Worm (Caenorhabditis elegans) whole organism, L4 larva: Measurements from ENCODE around the gene lin-36.

Experiments used
- F10B5.3 ChIP-seq: sonication (generic microtip); optimal IDR thresholded peaks from 2 replicates; lab custom pipeline; 2016; ENCODE audit warnings: mild to moderate bottlenecking, missing genetic modification characterization, missing compliant biosample characterization
- F26F4.8 ChIP-seq: fragments of 200-800 bp; sonication (Bioruptor generic); conservative IDR thresholded peaks from 2 replicates; pipeline ENCODE4 v1.3.6; 2022; ENCODE audit warnings: missing genetic modification characterization, missing compliant biosample characterization
- F44E2.7 ChIP-seq: fragments of 200-800 bp; sonication (Bioruptor generic); IDR thresholded peaks from 2 replicates; pipeline ENCODE4 v2.1.2; 2022; ENCODE audit warnings: missing genetic modification characterization, missing compliant biosample characterization
- F49E8.2 ChIP-seq: sonication (generic microtip); optimal IDR thresholded peaks from 2 replicates; lab custom pipeline; 2016; ENCODE audit warnings: missing compliant biosample characterization, mild to moderate bottlenecking, missing genetic modification characterization, borderline replicate concordance
- Y48G9A.11 ChIP-seq: fragments of 200-800 bp; sonication (Bioruptor generic); IDR thresholded peaks from 2 replicates; pipeline ENCODE4 v1.3.6; 2022; ENCODE audit warnings: missing genetic modification reagents, missing genetic modification characterization, missing compliant biosample characterization
- Y5F2A.4 ChIP-seq: fragments of 200-800 bp; sonication (Bioruptor generic); optimal IDR thresholded peaks from 2 replicates; lab custom pipeline; 2018; ENCODE audit warnings: mild to moderate bottlenecking, missing genetic modification characterization, missing compliant biosample characterization
- Y75B8A.6 ChIP-seq: fragments of 200-800 bp; sonication (Bioruptor generic); IDR thresholded peaks from 2 replicates; pipeline ENCODE4 v1.3.6; 2022; ENCODE audit warnings: missing genetic modification reagents, missing genetic modification characterization, missing compliant biosample characterization
- ZK546.5 ChIP-seq, 2 experiments: sonication (generic microtip); optimal IDR thresholded peaks; 2 replicates each; lab custom pipeline; 2017; ENCODE audit warnings: missing biosample characterization in 2 of 2, missing genetic modification characterization in 2 of 2
- aha-1 ChIP-seq: fragments of 150-350 bp; peaks from one replicate; lab custom pipeline; 2014; ENCODE audit warnings: missing biosample characterization, missing genetic modification characterization
- arid-1 ChIP-seq: fragments of 200-800 bp; sonication (Bioruptor generic); conservative IDR thresholded peaks from 2 replicates; pipeline ENCODE4 v1.3.6; 2022; ENCODE audit warnings: missing genetic modification reagents, missing genetic modification characterization, missing compliant biosample characterization
- attf-4 ChIP-seq: sonication (generic microtip); optimal IDR thresholded peaks from 3 replicates; lab custom pipeline; 2017; ENCODE audit warnings: missing biosample characterization, missing genetic modification characterization
- ceh-62 ChIP-seq: sonication (generic microtip); optimal IDR thresholded peaks from 2 replicates; lab custom pipeline; 2017; ENCODE audit warnings: missing biosample characterization, missing genetic modification characterization
- ceh-82 ChIP-seq: sonication (generic microtip); optimal IDR thresholded peaks from 2 replicates; lab custom pipeline; 2017; ENCODE audit warnings: missing biosample characterization, missing genetic modification characterization
- ctbp-1 ChIP-seq: fragments of 200-800 bp; sonication (Bioruptor generic); IDR thresholded peaks from 2 replicates; pipeline ENCODE4 v1.3.6; 2022; ENCODE audit warnings: missing genetic modification reagents, missing genetic modification characterization, missing compliant biosample characterization
- daf-16 ChIP-seq, 3 experiments: sonication (generic microtip); optimal IDR thresholded peaks; 2 replicates each; lab custom pipeline; 2016 to 2017; ENCODE audit warnings: missing genetic modification characterization in 3 of 3, missing genetic modification reagents in 3 of 3, mild to moderate bottlenecking in 2 of 3, missing compliant biosample characterization in 2 of 3, missing biosample characterization in 1 of 3, moderate library complexity in 1 of 3
- daf-19 ChIP-seq: fragments of 200-800 bp; sonication (Bioruptor generic); conservative IDR thresholded peaks from 2 replicates; pipeline ENCODE4 v1.3.6; 2022; ENCODE audit warnings: missing genetic modification characterization, missing compliant biosample characterization
- dmd-6 ChIP-seq: fragments of 200-800 bp; sonication (Bioruptor generic); IDR thresholded peaks from 2 replicates; pipeline ENCODE4 v1.3.6; 2022; ENCODE audit warnings: missing genetic modification reagents, missing genetic modification characterization, missing compliant biosample characterization
- dmd-8 ChIP-seq: fragments of 200-800 bp; sonication (Bioruptor generic); IDR thresholded peaks from 2 replicates; pipeline ENCODE4 v1.3.6; 2022; ENCODE audit warnings: missing genetic modification characterization, missing compliant biosample characterization
- dmd-9 ChIP-seq: fragments of 200-800 bp; sonication (Bioruptor generic); IDR thresholded peaks from 2 replicates; pipeline ENCODE4 v1.3.6; 2022; ENCODE audit warnings: missing genetic modification reagents, missing genetic modification characterization, missing compliant biosample characterization
- duxl-1 ChIP-seq: sonication (generic microtip); optimal IDR thresholded peaks from 2 replicates; lab custom pipeline; 2016; ENCODE audit warnings: mild to moderate bottlenecking, missing genetic modification characterization, moderate library complexity, missing compliant biosample characterization; ENCODE audit not compliant: poor library complexity
- fkh-10 ChIP-seq: fragments of 150-350 bp; optimal IDR thresholded peaks from 2 replicates; lab custom pipeline; 2014; ENCODE audit warnings: missing biosample characterization, missing genetic modification reagents, missing genetic modification characterization
- hif-1 ChIP-seq, 2 experiments: sonication (generic microtip); optimal IDR thresholded peaks; 2 replicates each; lab custom pipeline; 2016 to 2017; ENCODE audit warnings: missing compliant biosample characterization in 2 of 2, missing genetic modification characterization in 2 of 2, missing genetic modification reagents in 2 of 2, missing genotype in 2 of 2, mild to moderate bottlenecking in 1 of 2
- hlh-11 ChIP-seq: fragments of 200-800 bp; sonication (Bioruptor generic); optimal IDR thresholded peaks from 2 replicates; lab custom pipeline; 2018; ENCODE audit warnings: mild to moderate bottlenecking, missing genetic modification characterization, missing compliant biosample characterization
- hlh-30 ChIP-seq: sonication (generic microtip); optimal IDR thresholded peaks from 2 replicates; lab custom pipeline; 2017; ENCODE audit warnings: antibody characterized with exemption, mild to moderate bottlenecking, missing genetic modification characterization, missing compliant biosample characterization; ENCODE audit not compliant: insufficient read depth
- hmg-1.1 ChIP-seq: fragments of 200-800 bp; sonication (Bioruptor generic); IDR thresholded peaks from 2 replicates; pipeline ENCODE4 v1.3.6; 2022; ENCODE audit warnings: missing genetic modification reagents, missing genetic modification characterization, missing compliant biosample characterization
- jun-1 ChIP-seq: fragments of 150-350 bp; optimal IDR thresholded peaks from 2 replicates; lab custom pipeline; 2014; ENCODE audit warnings: missing biosample characterization, missing genetic modification reagents, missing genetic modification characterization
- lim-7 ChIP-seq: fragments of 200-800 bp; sonication (Bioruptor generic); IDR thresholded peaks from 2 replicates; pipeline ENCODE4 v1.3.6; 2022; ENCODE audit warnings: missing genetic modification characterization, missing compliant biosample characterization
- lin-1 ChIP-seq: fragments of 200-800 bp; sonication (Bioruptor generic); IDR thresholded peaks from 2 replicates; pipeline ENCODE4 v1.3.6; 2022; ENCODE audit warnings: missing genetic modification reagents, missing genetic modification characterization, missing compliant biosample characterization
- lin-13 ChIP-seq: fragments of 150-350 bp; optimal IDR thresholded peaks from 2 replicates; lab custom pipeline; 2014; ENCODE audit warnings: missing biosample characterization, missing genetic modification reagents, missing genetic modification characterization
- lin-39 ChIP-seq: fragments of 150-350 bp; optimal IDR thresholded peaks from 2 replicates; lab custom pipeline; 2014; ENCODE audit warnings: missing biosample characterization, missing genetic modification reagents, missing genetic modification characterization
- mep-1 ChIP-seq: fragments of 150-350 bp; sonication (generic microtip); optimal IDR thresholded peaks from 3 replicates; lab custom pipeline; 2014; ENCODE audit warnings: missing biosample characterization, missing genetic modification characterization
- mxl-2 ChIP-seq: fragments of 200-800 bp; sonication (Bioruptor generic); conservative IDR thresholded peaks from 2 replicates; pipeline ENCODE4 v1.3.6; 2022; ENCODE audit warnings: missing genetic modification reagents, missing genetic modification characterization, missing compliant biosample characterization
- nhr-10 ChIP-seq: fragments of 150-350 bp; optimal IDR thresholded peaks from 2 replicates; lab custom pipeline; 2014; ENCODE audit warnings: missing biosample characterization, missing genetic modification characterization
- nhr-102 ChIP-seq: sonication (generic microtip); optimal IDR thresholded peaks from 2 replicates; lab custom pipeline; 2016; ENCODE audit warnings: mild to moderate bottlenecking, missing genetic modification characterization, moderate library complexity, missing compliant biosample characterization
- nhr-237 ChIP-seq: sonication (generic microtip); optimal IDR thresholded peaks from 2 replicates; lab custom pipeline; 2017; ENCODE audit warnings: missing biosample characterization, missing genetic modification characterization
- nhr-28 ChIP-seq: fragments of 150-350 bp; optimal IDR thresholded peaks from 2 replicates; lab custom pipeline; 2014; ENCODE audit warnings: missing biosample characterization, missing genetic modification characterization
- nhr-42 ChIP-seq: fragments of 200-800 bp; sonication (Bioruptor generic); IDR thresholded peaks from 2 replicates; pipeline ENCODE4 v1.3.6; 2022; ENCODE audit warnings: missing genetic modification characterization, missing compliant biosample characterization
- nhr-48 ChIP-seq: sonication (generic microtip); optimal IDR thresholded peaks from 2 replicates; lab custom pipeline; 2016; ENCODE audit warnings: mild to moderate bottlenecking, missing genetic modification characterization, missing compliant biosample characterization
- nhr-6 ChIP-seq: fragments of 150-350 bp; optimal IDR thresholded peaks from 2 replicates; lab custom pipeline; 2014; ENCODE audit warnings: missing biosample characterization, missing genetic modification characterization
- nhr-76 ChIP-seq: fragments of 150-350 bp; optimal IDR thresholded peaks from 2 replicates; lab custom pipeline; 2014; ENCODE audit warnings: missing biosample characterization, missing genetic modification characterization
- nhr-77 ChIP-seq: fragments of 150-350 bp; optimal IDR thresholded peaks from 2 replicates; lab custom pipeline; 2014; ENCODE audit warnings: missing biosample characterization, missing genetic modification characterization
- pha-4 ChIP-seq, 2 experiments: fragments of 150-350 bp in 1 of 2; fragments of 200-800 bp in 1 of 2; sonication (Bioruptor generic) in 1 of 2; IDR thresholded peaks in 1 of 2; optimal IDR thresholded peaks in 1 of 2; 2 replicates each; pipeline versions ENCODE4 v1.3.6 to Lab custom; 2014 to 2022; ENCODE audit warnings: missing genetic modification characterization in 2 of 2, missing genetic modification reagents in 2 of 2, missing biosample characterization in 1 of 2, missing compliant biosample characterization in 1 of 2
- sdz-12 ChIP-seq: fragments of 200-800 bp; sonication (Bioruptor generic); optimal IDR thresholded peaks from 2 replicates; lab custom pipeline; 2018; ENCODE audit warnings: mild to moderate bottlenecking, missing genetic modification characterization, missing compliant biosample characterization
- skn-1 ChIP-seq: fragments of 150-350 bp; optimal IDR thresholded peaks from 2 replicates; lab custom pipeline; 2014; ENCODE audit warnings: missing biosample characterization, missing genetic modification characterization
- snpc-1.2 ChIP-seq: fragments of 200-800 bp; sonication (Bioruptor generic); IDR thresholded peaks from 2 replicates; pipeline ENCODE4 v1.3.6; 2022; ENCODE audit warnings: missing genetic modification reagents, missing genetic modification characterization, missing compliant biosample characterization
- spr-3 ChIP-seq: fragments of 200-800 bp; sonication (Bioruptor generic); optimal IDR thresholded peaks from 2 replicates; lab custom pipeline; 2018; ENCODE audit warnings: mild to moderate bottlenecking, missing genetic modification characterization, missing compliant biosample characterization
- tag-97 ChIP-seq: fragments of 200-800 bp; sonication (Bioruptor generic); IDR thresholded peaks from 2 replicates; pipeline ENCODE4 v1.3.6; 2022; ENCODE audit warnings: missing genetic modification characterization, missing compliant biosample characterization
- tra-1 ChIP-seq: fragments of 200-800 bp; sonication (Bioruptor generic); IDR thresholded peaks from 2 replicates; pipeline ENCODE4 v1.3.6; 2022; ENCODE audit warnings: missing genetic modification reagents, missing genetic modification characterization, missing compliant biosample characterization
- unc-39 ChIP-seq: sonication (generic microtip); optimal IDR thresholded peaks from 2 replicates; lab custom pipeline; 2017; ENCODE audit warnings: missing biosample characterization, missing genetic modification characterization
- zfp-2 ChIP-seq: sonication (generic microtip); optimal IDR thresholded peaks from 2 replicates; lab custom pipeline; 2016; ENCODE audit warnings: mild to moderate bottlenecking, missing genetic modification characterization, missing compliant biosample characterization
- zfp-3 ChIP-seq: fragments of 200-800 bp; sonication (Bioruptor generic); conservative IDR thresholded peaks from 2 replicates; pipeline ENCODE4 v1.3.6; 2022; ENCODE audit warnings: missing genetic modification reagents, missing genetic modification characterization, missing compliant biosample characterization

The lin-36 gene

ce11 chrIII:7977224-7977623 is 43.4 kb downstream of the lin-36 start (continued):
- TF ChIP-seq F49E8.2 (tag; lab: Kevin White, UChicago): no peak
- no peak for TF ChIP-seq Y48G9A.11
- no peak for TF ChIP-seq tag-97 (GFP tag; lab: Robert Waterston, UW)
- 0 out of 2 replicates have a peak, but pooled peaks have one; percentile 39 for TF ChIP-seq dmd-8 (GFP tag; lab: Robert Waterston, UW)
- TF ChIP-seq attf-4 (tag; lab: Kevin White, UChicago): no peak
- TF ChIP-seq nhr-77 (tag; lab: Kevin White, UChicago): peak; percentile 24
- peak; percentile 71; the same call in 1 of the 2 replicates for TF ChIP-seq zfp-3 (GFP tag; lab: Robert Waterston, UW)
- no peak for TF ChIP-seq nhr-10 (tag; lab: Kevin White, UChicago)
- no peak for TF ChIP-seq pha-4 (GFP tag; IDR thresholded peaks at IDR 0.05; lab: Robert Waterston, UW)
- no peak for TF ChIP-seq pha-4 (tag; optimal IDR thresholded peaks at IDR 0.05; lab: Kevin White, UChicago)
- no peak for TF ChIP-seq dmd-9 (GFP tag; lab: Robert Waterston, UW)
- TF ChIP-seq sdz-12 (GFP tag; lab: Kevin White, UChicago): peak; percentile 18
- TF ChIP-seq nhr-102 (tag; lab: Kevin White, UChicago): peak; percentile 71
- peak in 1 of 2 experiments; percentile 7 for TF ChIP-seq hif-1 (tag; optimal IDR thresholded peaks at IDR 0.05; lab: Kevin White, UChicago)
- TF ChIP-seq ZK546.5 (tag; optimal IDR thresholded peaks at IDR 0.05; lab: Kevin White, UChicago): no peak
- 0 out of 2 replicates have a peak, but pooled peaks have one; percentile 53 for TF ChIP-seq Y75B8A.6
- TF ChIP-seq tra-1 (GFP tag; lab: Robert Waterston, UW): no peak
- no peak; the same call in 1 of the 2 replicates for TF ChIP-seq snpc-1.2 (GFP tag; lab: Robert Waterston, UW)
- TF ChIP-seq ctbp-1: no peak
- TF ChIP-seq skn-1: no peak
- no peak for TF ChIP-seq nhr-6 (tag; lab: Kevin White, UChicago)
- TF ChIP-seq nhr-42 (GFP tag; lab: Robert Waterston, UW): peak; percentile 67; the same call in 1 of the 2 replicates
- no peak for TF ChIP-seq daf-19 (GFP tag; lab: Robert Waterston, UW)
- no peak for TF ChIP-seq aha-1
- TF ChIP-seq fkh-10 (GFP tag; lab: Kevin White, UChicago): no peak
- no peak for TF ChIP-seq F26F4.8 (GFP tag; lab: Robert Waterston, UW)
- TF ChIP-seq hmg-1.1 (GFP tag; lab: Robert Waterston, UW): no peak
- no peak for TF ChIP-seq dmd-6 (GFP tag; lab: Robert Waterston, UW)
- no peak for TF ChIP-seq F10B5.3 (tag; lab: Kevin White, UChicago)
- TF ChIP-seq nhr-237: no peak
- no peak for TF ChIP-seq ceh-62 (tag; lab: Kevin White, UChicago)
- peak; percentile 1 for TF ChIP-seq mep-1 (tag; lab: Kevin White, UChicago)
- no peak for TF ChIP-seq F44E2.7 (GFP tag; lab: Robert Waterston, UW)
- no peak for TF ChIP-seq nhr-76 (tag; lab: Kevin White, UChicago)
- no peak for TF ChIP-seq lin-1
- TF ChIP-seq lin-39 (tag; lab: Kevin White, UChicago): no peak
- no peak for TF ChIP-seq nhr-48 (tag; lab: Kevin White, UChicago)
- no peak for TF ChIP-seq daf-16 (GFP tag; optimal IDR thresholded peaks at IDR 0.05; lab: Kevin White, UChicago)
- TF ChIP-seq daf-16 (tag; optimal IDR thresholded peaks at IDR 0.05; lab: Kevin White, UChicago): no peak
- TF ChIP-seq Y5F2A.4 (GFP tag; lab: Kevin White, UChicago): no peak
- TF ChIP-seq lim-7 (GFP tag; lab: Robert Waterston, UW): no peak
- TF ChIP-seq unc-39 (tag; lab: Kevin White, UChicago): no peak
- no peak for TF ChIP-seq mxl-2
- TF ChIP-seq duxl-1 (tag; lab: Kevin White, UChicago): peak; percentile 83
- no peak for TF ChIP-seq zfp-2 (tag; lab: Kevin White, UChicago)
- TF ChIP-seq lin-13 (GFP tag; lab: Kevin White, UChicago): no peak
- TF ChIP-seq arid-1 (GFP tag; lab: Robert Waterston, UW): no peak
- no peak for TF ChIP-seq nhr-28 (tag; lab: Kevin White, UChicago)
- TF ChIP-seq spr-3 (GFP tag; lab: Kevin White, UChicago): no peak
- TF ChIP-seq ceh-82: no peak
- peak; percentile 39 for TF ChIP-seq hlh-11 (tag; lab: Kevin White, UChicago)
- no peak for TF ChIP-seq jun-1 (tag; lab: Kevin White, UChicago)
- no peak for TF ChIP-seq hlh-30 (tag; lab: Kevin White, UChicago)
